Fruit fly (Drosophila melanogaster) whole organism, embryonic: ENCODE measurements around the gene CG14252.

Source experiments
- ATbp ChIP-seq: fragments of 200-800 bp; sonication (Bioruptor generic); optimal IDR thresholded peaks from 2 replicates; lab custom pipeline; 2017; ENCODE audit warnings: missing biosample characterization, mild to moderate bottlenecking, missing genetic modification characterization, missing genetic modification reagents
- B-H2 ChIP-seq: fragments of 200-800 bp; sonication (Bioruptor generic); optimal IDR thresholded peaks from 2 replicates; lab custom pipeline; 2018; ENCODE audit warnings: missing biosample characterization, mild to moderate bottlenecking, missing genetic modification characterization
- Bgb ChIP-seq: fragments of 200-800 bp; sonication (Bioruptor generic); IDR thresholded peaks from 2 replicates; pipeline ENCODE4 v1.3.6; 2022; ENCODE audit warnings: missing biosample characterization, missing genetic modification characterization; ENCODE audit not compliant: partially characterized antibody
- Blimp-1 ChIP-seq: fragments of 200-800 bp; sonication (Bioruptor generic); optimal IDR thresholded peaks from 3 replicates; lab custom pipeline; 2018; ENCODE audit warnings: missing biosample characterization, missing genetic modification characterization, mild to moderate bottlenecking, moderate library complexity, missing genetic modification reagents
- CG11560 ChIP-seq: fragments of 200-800 bp; sonication (Bioruptor generic); IDR thresholded peaks from 3 replicates; pipeline ENCODE4 v1.3.6; 2022; ENCODE audit warnings: missing biosample characterization, missing genetic modification characterization
- CG12071 ChIP-seq: fragments of 200-800 bp; sonication (Bioruptor generic); optimal IDR thresholded peaks from 3 replicates; lab custom pipeline; 2018; ENCODE audit warnings: missing biosample characterization, mild to moderate bottlenecking, missing genetic modification characterization
- CG12236 ChIP-seq: fragments of 200-800 bp; sonication (Bioruptor generic); optimal IDR thresholded peaks from 2 replicates; lab custom pipeline; 2016; ENCODE audit warnings: missing biosample characterization, missing genetic modification characterization
- CG13624 ChIP-seq: fragments of 200-800 bp; sonication (Bioruptor generic); optimal IDR thresholded peaks from 2 replicates; lab custom pipeline; 2016; ENCODE audit warnings: missing biosample characterization, missing genetic modification characterization
- CG15514 ChIP-seq: fragments of 200-800 bp; sonication (Bioruptor generic); optimal IDR thresholded peaks from 3 replicates; lab custom pipeline; 2017; ENCODE audit warnings: missing biosample characterization, missing genetic modification characterization, mild to moderate bottlenecking, moderate library complexity, missing genetic modification reagents
- CG17359 ChIP-seq: fragments of 200-800 bp; sonication (Bioruptor generic); optimal IDR thresholded peaks from 3 replicates; lab custom pipeline; 2018; ENCODE audit warnings: missing biosample characterization, mild to moderate bottlenecking, missing genetic modification characterization, moderate library complexity
- CG18262 ChIP-seq: fragments of 200-800 bp; optimal IDR thresholded peaks from 3 replicates; lab custom pipeline; 2019; ENCODE audit warnings: missing biosample characterization, mild to moderate bottlenecking, missing genetic modification characterization, moderate library complexity
- CG2120 ChIP-seq: fragments of 200-800 bp; sonication (Bioruptor generic); optimal IDR thresholded peaks from 3 replicates; lab custom pipeline; 2016; ENCODE audit warnings: missing biosample characterization, missing genetic modification characterization
- CG30403 ChIP-seq: fragments of 200-800 bp; sonication (Bioruptor generic); optimal IDR thresholded peaks from 3 replicates; lab custom pipeline; 2016; ENCODE audit warnings: missing biosample characterization, missing genetic modification characterization
- CG31224 ChIP-seq: fragments of 200-800 bp; sonication (Bioruptor generic); IDR thresholded peaks from 2 replicates; pipeline ENCODE4 v1.3.6; 2022; ENCODE audit warnings: missing biosample characterization, missing genetic modification characterization
- CG31388 ChIP-seq: fragments of 200-800 bp; sonication (Bioruptor generic); optimal IDR thresholded peaks from 2 replicates; lab custom pipeline; 2016; ENCODE audit warnings: missing biosample characterization, missing genetic modification characterization
- CG3163 ChIP-seq: fragments of 200-800 bp; sonication (Bioruptor generic); optimal IDR thresholded peaks from 3 replicates; lab custom pipeline; 2016; ENCODE audit warnings: missing biosample characterization, missing genetic modification characterization
- CG33557 ChIP-seq: fragments of 200-800 bp; sonication (Bioruptor generic); optimal IDR thresholded peaks from 2 replicates; lab custom pipeline; 2019; ENCODE audit warnings: missing biosample characterization, mild to moderate bottlenecking, missing genetic modification characterization, moderate library complexity
- CG3847 ChIP-seq: fragments of 200-800 bp; sonication (Bioruptor generic); IDR thresholded peaks from 2 replicates; pipeline ENCODE4 v1.3.6; 2022; ENCODE audit warnings: missing biosample characterization, missing genetic modification characterization
- CG4854 ChIP-seq: fragments of 200-800 bp; sonication (Bioruptor generic); optimal IDR thresholded peaks from 2 replicates; lab custom pipeline; 2016; ENCODE audit warnings: missing biosample characterization, missing genetic modification characterization, inconsistent platforms
- CG5245 ChIP-seq: fragments of 200-800 bp; sonication (Bioruptor generic); optimal IDR thresholded peaks from 3 replicates; lab custom pipeline; 2016; ENCODE audit warnings: missing biosample characterization, missing genetic modification characterization
- CG6854 ChIP-seq: fragments of 200-800 bp; sonication (Bioruptor generic); optimal IDR thresholded peaks from 3 replicates; lab custom pipeline; 2017; ENCODE audit warnings: missing biosample characterization, mild to moderate bottlenecking, missing genetic modification characterization
- CG8290 ChIP-seq, 3 experiments: fragments of 200-800 bp; sonication (Bioruptor generic); optimal IDR thresholded peaks; 2 replicates each; lab custom pipeline; 2016 to 2019; ENCODE audit warnings: missing biosample characterization in 3 of 3, missing genetic modification characterization in 3 of 3, mild to moderate bottlenecking in 2 of 3, moderate library complexity in 1 of 3
- CG8478 ChIP-seq: fragments of >200 bp; optimal IDR thresholded peaks from 2 replicates; lab custom pipeline; 2018
- CkIIα-i1 ChIP-seq: fragments of 200-800 bp; sonication (Bioruptor generic); IDR thresholded peaks from 2 replicates; pipeline ENCODE4 v1.3.6; 2022; ENCODE audit warnings: missing biosample characterization, missing genetic modification characterization
- Dll ChIP-seq: fragments of 200-800 bp; sonication (Bioruptor generic); IDR thresholded peaks from 4 replicates; pipeline ENCODE4 v1.3.6; 2022; ENCODE audit warnings: missing biosample characterization, missing genetic modification characterization; ENCODE audit not compliant: partially characterized antibody
- Fer3 ChIP-seq: fragments of 200-800 bp; sonication (Bioruptor generic); optimal IDR thresholded peaks from 2 replicates; lab custom pipeline; 2018; ENCODE audit warnings: missing biosample characterization, mild to moderate bottlenecking, missing genetic modification characterization, moderate library complexity
- Gsc ChIP-seq: fragments of 200-800 bp; sonication (Bioruptor generic); IDR thresholded peaks from 2 replicates; pipeline ENCODE4 v1.3.6; 2022; ENCODE audit warnings: missing biosample characterization, missing genetic modification characterization
- Hr51 ChIP-seq, 2 experiments: fragments of 200-800 bp; sonication (Bioruptor generic); optimal IDR thresholded peaks; 2 replicates in 1 of 2; 3 replicates in 1 of 2; lab custom pipeline; 2016 to 2018; ENCODE audit warnings: missing biosample characterization in 2 of 2, missing genetic modification characterization in 2 of 2, mild to moderate bottlenecking in 1 of 2, moderate library complexity in 1 of 2
- MBD-R2 ChIP-seq: fragments of 200-800 bp; sonication (Bioruptor generic); IDR thresholded peaks from 2 replicates; pipeline ENCODE4 v1.3.6; 2022; ENCODE audit warnings: missing biosample characterization, missing genetic modification characterization
- Myb ChIP-seq: fragments of 200-800 bp; sonication (Bioruptor generic); optimal IDR thresholded peaks from 2 replicates; lab custom pipeline; 2016; ENCODE audit warnings: missing biosample characterization, missing genetic modification characterization
- Oli ChIP-seq: fragments of 200-800 bp; sonication (Bioruptor generic); optimal IDR thresholded peaks from 2 replicates; lab custom pipeline; 2018; ENCODE audit warnings: missing biosample characterization, mild to moderate bottlenecking, missing genetic modification characterization, moderate library complexity
- Side ChIP-seq: fragments of 200-800 bp; sonication (Bioruptor generic); optimal IDR thresholded peaks from 2 replicates; lab custom pipeline; 2016; ENCODE audit warnings: missing biosample characterization, missing genetic modification characterization
- ara ChIP-seq: fragments of 200-800 bp; sonication (Bioruptor generic); IDR thresholded peaks from 2 replicates; pipeline ENCODE4 v1.3.6; 2022; ENCODE audit warnings: missing biosample characterization, missing genetic modification characterization
- ash1 ChIP-seq: fragments of 200-800 bp; sonication (Bioruptor generic); optimal IDR thresholded peaks from 2 replicates; lab custom pipeline; 2018; ENCODE audit warnings: missing biosample characterization, mild to moderate bottlenecking, missing genetic modification characterization
- bigmax ChIP-seq: fragments of 200-800 bp; sonication (Bioruptor generic); optimal IDR thresholded peaks from 2 replicates; lab custom pipeline; 2018; ENCODE audit warnings: missing biosample characterization, mild to moderate bottlenecking, missing genetic modification characterization
- cas ChIP-seq: fragments of 200-800 bp; sonication (Bioruptor generic); IDR thresholded peaks from 2 replicates; pipeline ENCODE4 v1.3.6; 2022; ENCODE audit warnings: missing biosample characterization, missing genetic modification characterization
- ci ChIP-seq: fragments of 200-800 bp; sonication (Bioruptor generic); IDR thresholded peaks from 3 replicates; pipeline ENCODE4 v1.3.6; 2022; ENCODE audit warnings: missing biosample characterization, missing genetic modification characterization
- dysf ChIP-seq: fragments of 200-800 bp; sonication (Bioruptor generic); IDR thresholded peaks from 3 replicates; pipeline ENCODE4 v1.3.6; 2022; ENCODE audit warnings: missing biosample characterization, missing genetic modification characterization
- gro ChIP-seq: fragments of 200-800 bp; sonication (Bioruptor generic); optimal IDR thresholded peaks from 2 replicates; lab custom pipeline; 2016; ENCODE audit warnings: missing biosample characterization, missing genetic modification characterization
- gt ChIP-seq: fragments of 200-800 bp; sonication (Bioruptor generic); IDR thresholded peaks from 2 replicates; pipeline ENCODE4 v1.3.6; 2022; ENCODE audit warnings: missing biosample characterization, missing genetic modification characterization
- h ChIP-seq: fragments of >200 bp; optimal IDR thresholded peaks from 2 replicates; lab custom pipeline; 2017
- jing ChIP-seq: fragments of 200-800 bp; sonication (Bioruptor generic); optimal IDR thresholded peaks from 2 replicates; lab custom pipeline; 2018; ENCODE audit warnings: missing biosample characterization, mild to moderate bottlenecking, missing genetic modification characterization
- kay ChIP-seq: fragments of 200-800 bp; sonication (Bioruptor generic); optimal IDR thresholded peaks from 2 replicates; lab custom pipeline; 2016; ENCODE audit warnings: missing biosample characterization, missing genetic modification characterization
- kni ChIP-seq: fragments of 200-800 bp; sonication (Bioruptor generic); optimal IDR thresholded peaks from 3 replicates; lab custom pipeline; 2017; ENCODE audit warnings: mild to moderate bottlenecking, missing biosample characterization, missing genetic modification reagents, missing genetic modification characterization
- pfk ChIP-seq: fragments of 200-800 bp; sonication (Bioruptor generic); optimal IDR thresholded peaks from 2 replicates; lab custom pipeline; 2018; ENCODE audit warnings: missing biosample characterization, mild to moderate bottlenecking, missing genetic modification characterization, moderate library complexity
- pzg ChIP-seq: fragments of 200-800 bp; sonication (Bioruptor generic); optimal IDR thresholded peaks from 3 replicates; lab custom pipeline; 2018; ENCODE audit warnings: missing biosample characterization, mild to moderate bottlenecking, missing genetic modification characterization, moderate library complexity
- repo ChIP-seq: fragments of 200-800 bp; sonication (Bioruptor generic); optimal IDR thresholded peaks from 2 replicates; lab custom pipeline; 2016; ENCODE audit warnings: missing biosample characterization, missing genetic modification characterization
- row ChIP-seq: fragments of 200-800 bp; sonication (Bioruptor generic); IDR thresholded peaks from 3 replicates; pipeline ENCODE4 v1.3.6; 2022; ENCODE audit warnings: missing biosample characterization, missing genetic modification characterization
- salm ChIP-seq: fragments of 200-800 bp; sonication (Bioruptor generic); optimal IDR thresholded peaks from 2 replicates; lab custom pipeline; 2018; ENCODE audit warnings: missing biosample characterization, mild to moderate bottlenecking, missing genetic modification characterization
- tna ChIP-seq: fragments of 200-800 bp; sonication (Bioruptor generic); IDR thresholded peaks from 2 replicates; pipeline ENCODE4 v1.3.6; 2022; ENCODE audit warnings: missing biosample characterization, missing genetic modification characterization; ENCODE audit not compliant: partially characterized antibody
- unc-4 ChIP-seq: fragments of 200-800 bp; sonication (Bioruptor generic); IDR thresholded peaks from 2 replicates; pipeline ENCODE4 v1.3.6; 2022; ENCODE audit warnings: missing biosample characterization, missing genetic modification characterization; ENCODE audit not compliant: partially characterized antibody

Gene CG14252

DNA sequence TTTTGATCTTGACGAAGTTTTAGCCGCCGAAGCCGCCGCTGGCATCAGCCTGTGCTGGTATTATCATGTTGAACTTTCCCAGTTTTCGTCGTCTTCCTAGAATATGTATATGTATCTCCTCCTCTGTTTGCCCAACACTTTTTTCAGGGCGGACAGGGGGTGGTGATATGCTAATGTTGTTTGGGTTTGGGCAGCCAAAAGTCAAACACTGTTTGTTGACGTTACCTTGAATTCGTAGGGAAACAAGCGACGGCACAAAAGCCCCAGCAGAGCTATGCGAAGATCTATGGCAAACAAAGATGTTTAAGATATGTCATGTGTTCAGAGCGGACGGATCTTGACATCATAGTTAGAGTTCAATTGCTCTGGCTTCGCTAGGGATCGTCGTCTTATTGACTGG, 36.6 kb upstream of the CG14252 start (continued):
- peak; percentile 71 for TF ChIP-seq ATbp (GFP tag; lab: Kevin White, UChicago)
- TF ChIP-seq CG12071 (GFP tag; lab: Kevin White, UChicago), result peak; percentile 31
- no peak for TF ChIP-seq h (lab: Kevin White, UChicago)
- no peak for TF ChIP-seq gro (GFP tag; lab: Kevin White, UChicago)
- TF ChIP-seq CG3847 (GFP tag; lab: Robert Waterston, UW), result no peak
- no peak for TF ChIP-seq Side (GFP tag; lab: Kevin White, UChicago)
- TF ChIP-seq Blimp-1 (GFP tag; lab: Kevin White, UChicago), result peak; percentile 64
- TF ChIP-seq CG12236 (GFP tag; lab: Kevin White, UChicago), result no peak
- no peak for TF ChIP-seq Hr51 (GFP tag; optimal IDR thresholded peaks at IDR 0.05; lab: Kevin White, UChicago)
- no peak for TF ChIP-seq CkIIα-i1
- TF ChIP-seq CG6854 (GFP tag; lab: Kevin White, UChicago), result no peak
- no peak for TF ChIP-seq pfk (GFP tag; lab: Kevin White, UChicago)
- TF ChIP-seq Bgb (GFP tag; lab: Robert Waterston, UW), result no peak
- no peak for TF ChIP-seq CG15514 (GFP tag; lab: Kevin White, UChicago)
- no peak for TF ChIP-seq CG2120 (GFP tag; lab: Kevin White, UChicago)
- TF ChIP-seq unc-4 (GFP tag; lab: Robert Waterston, UW), result no peak
- peak; percentile 18; the same call in 1 of the 3 replicates for TF ChIP-seq ci (GFP tag; lab: Robert Waterston, UW)
- no peak for TF ChIP-seq CG13624 (GFP tag; lab: Kevin White, UChicago)
- no peak for TF ChIP-seq repo (GFP tag; lab: Kevin White, UChicago)
- no peak for TF ChIP-seq bigmax
- TF ChIP-seq Gsc (GFP tag; lab: Robert Waterston, UW), result no peak
- TF ChIP-seq CG3163 (GFP tag; lab: Kevin White, UChicago), result no peak
- no peak for TF ChIP-seq MBD-R2 (GFP tag; lab: Robert Waterston, UW)
- no peak for TF ChIP-seq row (GFP tag; lab: Robert Waterston, UW)
- TF ChIP-seq CG30403 (GFP tag; lab: Kevin White, UChicago), result no peak
- no peak for TF ChIP-seq jing (GFP tag; lab: Kevin White, UChicago)
- TF ChIP-seq B-H2, result no peak
- TF ChIP-seq cas (GFP tag; lab: Robert Waterston, UW), result no peak
- TF ChIP-seq pzg (GFP tag; lab: Kevin White, UChicago), result no peak
- TF ChIP-seq ash1, result no peak
- peak; percentile 16 for TF ChIP-seq CG17359 (tag; lab: Kevin White, UChicago)
- no peak for TF ChIP-seq CG4854 (GFP tag; lab: Kevin White, UChicago)
- TF ChIP-seq salm, result no peak
- TF ChIP-seq CG31388, result no peak
- TF ChIP-seq Myb (GFP tag; lab: Kevin White, UChicago), result no peak
- peak; percentile 23 for TF ChIP-seq Fer3 (tag; lab: Kevin White, UChicago)
- no peak for TF ChIP-seq tna (GFP tag; lab: Robert Waterston, UW)
- TF ChIP-seq Dll, result no peak
- no peak for TF ChIP-seq dysf
- TF ChIP-seq Oli (tag; lab: Kevin White, UChicago), result no peak
- no peak for TF ChIP-seq CG8478 (lab: Kevin White, UChicago)
- TF ChIP-seq ara, result no peak
- no peak for TF ChIP-seq CG8290 (GFP tag; optimal IDR thresholded peaks at IDR 0.05; lab: Kevin White, UChicago)
- TF ChIP-seq CG8290 (tag; optimal IDR thresholded peaks at IDR 0.05; lab: Kevin White, UChicago), result peak in 1 of 2 experiments; percentile 52
- no peak for TF ChIP-seq CG5245
- no peak for TF ChIP-seq kay
- no peak for TF ChIP-seq CG31224 (GFP tag; lab: Robert Waterston, UW)
- peak; percentile 82 for TF ChIP-seq kni (GFP tag; lab: Kevin White, UChicago)
- no peak for TF ChIP-seq CG33557 (GFP tag; lab: Kevin White, UChicago)
- TF ChIP-seq CG11560 (tag; lab: Robert Waterston, UW), result no peak
- no peak for TF ChIP-seq gt (GFP tag; lab: Robert Waterston, UW)
- TF ChIP-seq CG18262 (tag; lab: Kevin White, UChicago), result peak; percentile 30
